Worm (Caenorhabditis elegans): ENCODE results near the gene K07E3.2.

K07E3.2 gene

DNA sequence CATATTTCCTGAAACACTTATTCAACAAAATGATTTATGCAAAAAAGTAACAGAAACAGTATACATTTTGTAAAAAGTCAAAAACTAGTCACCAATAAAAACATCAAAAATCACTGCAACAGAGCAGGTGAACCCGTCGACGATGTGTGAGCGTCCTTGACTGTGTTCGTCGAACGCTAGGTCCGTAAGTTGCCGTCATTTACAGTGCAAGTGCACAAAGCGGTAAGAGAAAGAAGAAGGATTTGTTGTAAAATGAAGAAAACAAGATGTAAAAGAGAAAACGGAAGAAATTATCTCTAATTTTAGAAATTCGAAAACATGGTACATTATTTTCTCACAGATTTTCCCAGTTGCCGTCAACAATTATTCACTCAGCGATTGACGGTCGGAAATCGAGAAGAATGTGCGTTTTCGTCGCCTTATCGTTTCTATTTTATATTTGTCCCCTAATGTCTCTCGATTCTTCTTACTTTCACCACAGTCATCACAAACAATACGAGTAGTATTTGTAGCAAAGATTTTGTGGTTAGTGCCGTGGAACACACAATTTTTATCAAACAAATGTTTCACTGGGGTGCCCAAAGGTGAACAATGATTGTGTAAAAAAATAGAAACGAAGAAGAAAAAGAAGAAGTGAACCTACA, 14.7 kb upstream of the K07E3.2 start:
- TF ChIP-seq elt-1 (tag; optimal IDR thresholded peaks at IDR 0.05) = no peak
- no peak for TF ChIP-seq ceh-28 (tag; optimal IDR thresholded peaks at IDR 0.05)
- TF ChIP-seq fkh-2 (tag; optimal IDR thresholded peaks at IDR 0.05) = no peak
- TF ChIP-seq daf-12 (tag; optimal IDR thresholded peaks at IDR 0.05) = no peak
- TF ChIP-seq skn-1 (tag; optimal IDR thresholded peaks at IDR 0.05) = no peak
- TF ChIP-seq jun-1 (tag; optimal IDR thresholded peaks at IDR 0.05) = peak; percentile 11
- TF ChIP-seq mdl-1 (tag; optimal IDR thresholded peaks at IDR 0.05) = no peak
- TF ChIP-seq lin-15B (tag; optimal IDR thresholded peaks at IDR 0.05) = no peak
- no peak for TF ChIP-seq ceh-82 (tag; optimal IDR thresholded peaks at IDR 0.05)
- peak; percentile 52 for TF ChIP-seq nhr-43 (tag; optimal IDR thresholded peaks at IDR 0.05; ENCODE audit: poor library complexity, severe bottlenecking)
- TF ChIP-seq pqm-1 (tag; optimal IDR thresholded peaks at IDR 0.05) = peak; percentile 63
- no peak for TF ChIP-seq lsy-12 (tag; optimal IDR thresholded peaks at IDR 0.05)
- TF ChIP-seq lin-39 (tag; optimal IDR thresholded peaks at IDR 0.05) = no peak
- TF ChIP-seq fos-1 (tag; optimal IDR thresholded peaks at IDR 0.05) = no peak
- TF ChIP-seq nhr-77 (tag; optimal IDR thresholded peaks at IDR 0.05) = no peak
- TF ChIP-seq zag-1 (tag; optimal IDR thresholded peaks at IDR 0.05) = no peak
- no peak for TF ChIP-seq nhr-28 (tag; optimal IDR thresholded peaks at IDR 0.05)
- no peak for TF ChIP-seq snpc-4 (tag; optimal IDR thresholded peaks at IDR 0.05)
- TF ChIP-seq egl-27 (tag; optimal IDR thresholded peaks at IDR 0.05) = no peak
- no peak for TF ChIP-seq ztf-11 (tag; optimal IDR thresholded peaks at IDR 0.05)
- TF ChIP-seq elt-2 (tag; optimal IDR thresholded peaks at IDR 0.05) = peak; percentile 82
- no peak for TF ChIP-seq nhr-237 (tag; optimal IDR thresholded peaks at IDR 0.05)
- no peak for TF ChIP-seq ama-1 (optimal IDR thresholded peaks at IDR 0.05)
- peak; percentile 47 for TF ChIP-seq pha-4 (tag; optimal IDR thresholded peaks at IDR 0.05)
- no peak for TF ChIP-seq nhr-76 (tag; optimal IDR thresholded peaks at IDR 0.05)
- no peak for TF ChIP-seq mml-1 (tag; optimal IDR thresholded peaks at IDR 0.05)
- peak; percentile 7 for TF ChIP-seq hmg-11 (tag; optimal IDR thresholded peaks at IDR 0.05)
- TF ChIP-seq nhr-25 (tag; optimal IDR thresholded peaks at IDR 0.05) = peak; percentile 73

- no peak for TF ChIP-seq skn-1 (tag; optimal IDR thresholded peaks at IDR 0.05)
- no peak for TF ChIP-seq nhr-23 (tag; optimal IDR thresholded peaks at IDR 0.05)
- TF ChIP-seq ama-1 (optimal IDR thresholded peaks at IDR 0.05) = no peak
- no peak for TF ChIP-seq eor-1 (tag; optimal IDR thresholded peaks at IDR 0.05)
- TF ChIP-seq ceh-9 (tag; optimal IDR thresholded peaks at IDR 0.05) = no peak
- TF ChIP-seq ceh-16 (tag; optimal IDR thresholded peaks at IDR 0.05) = no peak
- TF ChIP-seq nhr-77 (tag; optimal IDR thresholded peaks at IDR 0.05) = no peak
- no peak for TF ChIP-seq daf-12 (tag; optimal IDR thresholded peaks at IDR 0.05)
- TF ChIP-seq fkh-10 (GFP tag; optimal IDR thresholded peaks at IDR 0.05) = peak; percentile 31
- peak; percentile 77 for TF ChIP-seq nhr-11 (tag; optimal IDR thresholded peaks at IDR 0.05)
- TF ChIP-seq elt-2 (tag; optimal IDR thresholded peaks at IDR 0.05) = peak; percentile 30
- TF ChIP-seq ztf-4 (tag; optimal IDR thresholded peaks at IDR 0.05) = no peak
- TF ChIP-seq mdl-1 (tag; optimal IDR thresholded peaks at IDR 0.05) = no peak
- no peak for TF ChIP-seq nhr-12 (tag; optimal IDR thresholded peaks at IDR 0.05)
- TF ChIP-seq nhr-76 (tag; optimal IDR thresholded peaks at IDR 0.05) = no peak
- TF ChIP-seq egl-5 (tag; optimal IDR thresholded peaks at IDR 0.05) = no peak
- no peak for TF ChIP-seq nhr-67 (tag; optimal IDR thresholded peaks at IDR 0.05)
- no peak for TF ChIP-seq lin-15B (tag; optimal IDR thresholded peaks at IDR 0.05)
- no peak for TF ChIP-seq unc-39 (tag; optimal IDR thresholded peaks at IDR 0.05)
- TF ChIP-seq pqm-1 (tag; optimal IDR thresholded peaks at IDR 0.05) = no peak
- TF ChIP-seq unc-62 (GFP tag; optimal IDR thresholded peaks at IDR 0.05) = no peak
- no peak for TF ChIP-seq R02D3.7 (tag; optimal IDR thresholded peaks at IDR 0.05)
- TF ChIP-seq egl-27 (tag; optimal IDR thresholded peaks at IDR 0.05) = no peak
- TF ChIP-seq fos-1 (tag; optimal IDR thresholded peaks at IDR 0.05) = no peak
- no peak for TF ChIP-seq snpc-4 (tag; optimal IDR thresholded peaks at IDR 0.05)
- TF ChIP-seq elt-1 (tag; optimal IDR thresholded peaks at IDR 0.05) = no peak
- peak; percentile 50 for TF ChIP-seq nhr-43 (tag; optimal IDR thresholded peaks at IDR 0.05; ENCODE audit: poor library complexity, severe bottlenecking)
- peak; percentile 12 for TF ChIP-seq nfya-1 (tag; optimal IDR thresholded peaks at IDR 0.05; ENCODE audit: insufficient read depth)
- no peak for TF ChIP-seq nhr-28 (tag; optimal IDR thresholded peaks at IDR 0.05)
Measured at ce11 chrX:8089916-8090315, 14.2 kb upstream of the K07E3.2 start.
